Worm (Caenorhabditis elegans): ENCODE measurements around the gene ldh-1.

ce11 chrII:11688643-11689042, 35.4 kb upstream of the ldh-1 start, which contains the start of gene kel-1:
- no peak for TF ChIP-seq blmp-1 (tag; optimal IDR thresholded peaks at IDR 0.05)
- TF ChIP-seq elt-1 (tag; optimal IDR thresholded peaks at IDR 0.05; ENCODE audit: borderline replicate concordance, insufficient read depth) = no peak
- TF ChIP-seq drap-1 (GFP tag; optimal IDR thresholded peaks at IDR 0.05) = no peak
- no peak for TF ChIP-seq flh-1 (GFP tag; optimal IDR thresholded peaks at IDR 0.05)
- TF ChIP-seq sptf-1 (tag; optimal IDR thresholded peaks at IDR 0.05) = no peak
- TF ChIP-seq mep-1 (tag; optimal IDR thresholded peaks at IDR 0.05) = no peak
- TF ChIP-seq unc-120 (tag; optimal IDR thresholded peaks at IDR 0.05; ENCODE audit: poor library complexity, severe bottlenecking) = no peak
- no peak for TF ChIP-seq cnd-1 (tag; optimal IDR thresholded peaks at IDR 0.05)
- no peak for TF ChIP-seq lsy-2 (tag; optimal IDR thresholded peaks at IDR 0.05)
